Fruit fly (Drosophila melanogaster): ENCODE measurements around the gene Faf2.

DNA sequence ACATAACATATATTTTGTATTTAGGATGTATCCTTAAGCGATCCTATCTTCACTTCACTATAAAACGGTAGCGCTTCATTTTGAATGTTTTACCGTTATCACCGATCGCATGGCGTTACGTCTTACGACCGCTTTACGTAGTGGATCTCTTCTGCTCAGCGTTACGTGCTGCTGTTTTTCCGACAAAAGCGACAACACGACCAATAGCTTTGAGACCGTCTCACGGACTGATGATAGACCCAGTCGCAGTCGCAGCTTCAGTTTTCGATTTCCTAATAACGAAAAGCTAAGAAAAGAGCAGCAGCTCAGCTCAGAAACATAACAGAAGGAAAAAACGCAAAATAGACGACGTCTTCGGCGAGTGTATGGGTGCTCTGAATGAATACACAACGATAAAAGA is 23.8 kb upstream of the Faf2 start, which contains the start of gene CG10348:
- TF ChIP-seq psq (optimal IDR thresholded peaks at IDR 0.05): no peak
- TF ChIP-seq insv (optimal IDR thresholded peaks at IDR 0.05): no peak
- no peak for TF ChIP-seq h (optimal IDR thresholded peaks at IDR 0.05)
- TF ChIP-seq Myc (optimal IDR thresholded peaks at IDR 0.05): no peak
- no peak for TF ChIP-seq ttk (optimal IDR thresholded peaks at IDR 0.05)
- no peak for TF ChIP-seq Sin3A (optimal IDR thresholded peaks at IDR 0.05)

All from Kc167 (cell line).